Worm (Caenorhabditis elegans) whole organism, young adult: Measurements from ENCODE around the gene sra-37.
A peak's percentile ranks its signal among the peaks of the same experiment; 100 is the strongest.

ENCODE experiments used
- F22D6.2 ChIP-seq: sonication (generic microtip); optimal IDR thresholded peaks from 2 replicates; lab custom pipeline; 2016; ENCODE audit warnings: mild to moderate bottlenecking, missing genetic modification characterization, missing compliant biosample characterization
- F57A8.1 ChIP-seq: fragments of 200-800 bp; sonication (Bioruptor generic); optimal IDR thresholded peaks from 2 replicates; lab custom pipeline; 2018; ENCODE audit warnings: mild to moderate bottlenecking, missing genetic modification characterization, moderate library complexity, missing compliant biosample characterization
- K11D2.4 ChIP-seq: fragments of 200-800 bp; sonication (Bioruptor generic); IDR thresholded peaks from 2 replicates; pipeline ENCODE4 v1.3.6; 2022; ENCODE audit warnings: missing genetic modification reagents, missing genetic modification characterization, missing compliant biosample characterization
- K12H6.12 ChIP-seq: fragments of 200-800 bp; sonication (Bioruptor generic); optimal IDR thresholded peaks from 2 replicates; lab custom pipeline; 2018; ENCODE audit warnings: mild to moderate bottlenecking, missing genetic modification characterization, missing compliant biosample characterization
- Y56A3A.18 ChIP-seq: fragments of 200-800 bp; sonication (Bioruptor generic); IDR thresholded peaks from 2 replicates; pipeline ENCODE4 v1.3.6; 2022; ENCODE audit warnings: missing genetic modification reagents, missing genetic modification characterization, missing compliant biosample characterization
- attf-5 ChIP-seq: fragments of 200-800 bp; sonication (Bioruptor generic); optimal IDR thresholded peaks from 2 replicates; lab custom pipeline; 2018; ENCODE audit warnings: mild to moderate bottlenecking, missing genetic modification characterization, missing compliant biosample characterization
- attf-6 ChIP-seq: fragments of 200-800 bp; sonication (Bioruptor generic); IDR thresholded peaks from 2 replicates; pipeline ENCODE4 v1.3.6; 2022; ENCODE audit warnings: missing genetic modification reagents, missing genetic modification characterization, missing compliant biosample characterization
- bed-1 ChIP-seq: fragments of 200-800 bp; sonication (Bioruptor generic); IDR thresholded peaks from 2 replicates; pipeline ENCODE4 v1.3.6; 2022; ENCODE audit warnings: missing genetic modification reagents, missing genetic modification characterization, missing compliant biosample characterization
- bed-2 ChIP-seq: fragments of 200-800 bp; sonication (Bioruptor generic); IDR thresholded peaks from 2 replicates; pipeline ENCODE4 v1.3.6; 2022; ENCODE audit warnings: missing genetic modification reagents, missing genetic modification characterization, missing compliant biosample characterization
- ceh-100 ChIP-seq: fragments of 200-800 bp; sonication (Bioruptor generic); IDR thresholded peaks from 2 replicates; pipeline ENCODE4 v1.3.6; 2022; ENCODE audit warnings: missing genetic modification reagents, missing genetic modification characterization, missing compliant biosample characterization
- ceh-27 ChIP-seq: fragments of 200-800 bp; sonication (Bioruptor generic); optimal IDR thresholded peaks from 2 replicates; lab custom pipeline; 2018; ENCODE audit warnings: mild to moderate bottlenecking, missing genetic modification characterization, moderate library complexity, missing compliant biosample characterization
- ceh-58 ChIP-seq: fragments of 200-800 bp; sonication (Bioruptor generic); IDR thresholded peaks from 2 replicates; pipeline ENCODE4 v1.3.6; 2022; ENCODE audit warnings: missing genetic modification characterization, missing compliant biosample characterization
- ceh-79 ChIP-seq: sonication (generic microtip); optimal IDR thresholded peaks from 2 replicates; lab custom pipeline; 2017; ENCODE audit warnings: mild to moderate bottlenecking, missing genetic modification characterization, missing compliant biosample characterization
- chd-7 ChIP-seq: sonication (generic microtip); optimal IDR thresholded peaks from 2 replicates; lab custom pipeline; 2016; ENCODE audit warnings: mild to moderate bottlenecking, missing genetic modification characterization, moderate library complexity, missing compliant biosample characterization
- die-1 ChIP-seq: sonication (generic microtip); optimal IDR thresholded peaks from 2 replicates; lab custom pipeline; 2016; ENCODE audit warnings: missing genotype, mild to moderate bottlenecking, missing genetic modification characterization, missing compliant biosample characterization
- dox-1 ChIP-seq: fragments of 200-800 bp; sonication (Bioruptor generic); IDR thresholded peaks from 2 replicates; pipeline ENCODE4 v1.3.6; 2022; ENCODE audit warnings: missing genetic modification reagents, missing genetic modification characterization, missing compliant biosample characterization
- egrh-3 ChIP-seq: fragments of 200-800 bp; sonication (Bioruptor generic); IDR thresholded peaks from 2 replicates; pipeline ENCODE4 v1.3.6; 2022; ENCODE audit warnings: missing genetic modification reagents, missing genetic modification characterization, missing compliant biosample characterization
- ets-4 ChIP-seq: fragments of 200-800 bp; sonication (Bioruptor generic); optimal IDR thresholded peaks from 2 replicates; lab custom pipeline; 2018; ENCODE audit warnings: mild to moderate bottlenecking, missing genetic modification characterization, missing compliant biosample characterization
- fkh-3 ChIP-seq: sonication (generic microtip); optimal IDR thresholded peaks from 2 replicates; lab custom pipeline; 2016; ENCODE audit warnings: mild to moderate bottlenecking, missing genetic modification characterization, missing compliant biosample characterization
- hmg-1.2 ChIP-seq: fragments of 200-800 bp; sonication (Bioruptor generic); IDR thresholded peaks from 2 replicates; pipeline ENCODE4 v1.3.6; 2022; ENCODE audit warnings: missing genetic modification reagents, missing genetic modification characterization, missing compliant biosample characterization
- hmg-20 ChIP-seq: fragments of 200-800 bp; sonication (Bioruptor generic); IDR thresholded peaks from 2 replicates; pipeline ENCODE4 v1.3.6; 2022; ENCODE audit warnings: missing genetic modification reagents, missing genetic modification characterization, missing compliant biosample characterization
- hsf-1 ChIP-seq: fragments of 200-800 bp; sonication (Bioruptor generic); IDR thresholded peaks from 2 replicates; pipeline ENCODE4 v1.3.6; 2022; ENCODE audit warnings: missing genetic modification reagents, missing genetic modification characterization, missing compliant biosample characterization
- lag-1 ChIP-seq: fragments of 200-800 bp; sonication (Bioruptor generic); IDR thresholded peaks from 2 replicates; pipeline ENCODE4 v1.3.6; 2022; ENCODE audit warnings: missing genetic modification reagents, missing genetic modification characterization, missing compliant biosample characterization
- lin-26 ChIP-seq: fragments of 200-800 bp; sonication (Bioruptor generic); IDR thresholded peaks from 2 replicates; pipeline ENCODE4 v1.3.6; 2022; ENCODE audit warnings: missing genetic modification reagents, missing genetic modification characterization, missing compliant biosample characterization
- lin-40 ChIP-seq: sonication (generic microtip); optimal IDR thresholded peaks from 2 replicates; lab custom pipeline; 2016; ENCODE audit warnings: missing genetic modification characterization, mild to moderate bottlenecking, missing compliant biosample characterization, missing genotype, missing genetic modification reagents
- madf-3 ChIP-seq: fragments of 200-800 bp; sonication (Bioruptor generic); IDR thresholded peaks from 2 replicates; pipeline ENCODE4 v1.3.6; 2022; ENCODE audit warnings: missing genetic modification reagents, missing genetic modification characterization, missing compliant biosample characterization
- madf-8 ChIP-seq: fragments of 200-800 bp; sonication (Bioruptor generic); conservative IDR thresholded peaks from 2 replicates; pipeline ENCODE4 v1.3.6; 2022; ENCODE audit warnings: missing genetic modification reagents, missing genetic modification characterization, missing compliant biosample characterization
- mel-28 ChIP-seq: sonication (generic microtip); optimal IDR thresholded peaks from 2 replicates; lab custom pipeline; 2016; ENCODE audit warnings: borderline replicate concordance, mild to moderate bottlenecking, missing genetic modification characterization, missing compliant biosample characterization
- nhr-80 ChIP-seq: sonication (generic microtip); optimal IDR thresholded peaks from 2 replicates; lab custom pipeline; 2016; ENCODE audit warnings: missing genetic modification characterization, missing compliant biosample characterization
- nhr-90 ChIP-seq: sonication (generic microtip); optimal IDR thresholded peaks from 2 replicates; lab custom pipeline; 2016; ENCODE audit warnings: missing genotype, mild to moderate bottlenecking, missing genetic modification characterization, missing compliant biosample characterization
- rcor-1 ChIP-seq: fragments of 200-800 bp; sonication (Bioruptor generic); IDR thresholded peaks from 2 replicates; pipeline ENCODE4 v1.3.6; 2022; ENCODE audit warnings: missing genetic modification reagents, missing genetic modification characterization, missing compliant biosample characterization
- rec-8 ChIP-seq, 2 experiments: sonication (generic microtip); optimal IDR thresholded peaks; 2 replicates each; lab custom pipeline; 2016; ENCODE audit warnings: mild to moderate bottlenecking in 2 of 2, missing genetic modification characterization in 2 of 2, missing genetic modification reagents in 2 of 2, missing genotype in 2 of 2, missing biosample characterization in 1 of 2, missing compliant biosample characterization in 1 of 2, moderate library complexity in 1 of 2
- repo-1 ChIP-seq: sonication (generic microtip); optimal IDR thresholded peaks from 2 replicates; lab custom pipeline; 2017; ENCODE audit warnings: mild to moderate bottlenecking, missing genetic modification characterization, missing compliant biosample characterization
- tbp1 ChIP-seq: fragments of 200-800 bp; sonication (Bioruptor generic); optimal IDR thresholded peaks from 2 replicates; lab custom pipeline; 2018; ENCODE audit warnings: mild to moderate bottlenecking, missing genetic modification characterization, missing compliant biosample characterization
- xnd-1 ChIP-seq: sonication (generic microtip); optimal IDR thresholded peaks from 2 replicates; lab custom pipeline; 2016; ENCODE audit warnings: missing genotype, missing genetic modification reagents, missing genetic modification characterization, missing compliant biosample characterization
- zfh-2 ChIP-seq: fragments of 200-800 bp; sonication (Bioruptor generic); conservative IDR thresholded peaks from 2 replicates; pipeline ENCODE4 v1.3.6; 2022; ENCODE audit warnings: missing genetic modification reagents, missing genetic modification characterization, missing compliant biosample characterization
- ztf-18 ChIP-seq: sonication (generic microtip); optimal IDR thresholded peaks from 2 replicates; lab custom pipeline; 2016; ENCODE audit warnings: missing genotype, mild to moderate bottlenecking, missing genetic modification characterization, missing compliant biosample characterization
- ztf-25 ChIP-seq: fragments of 200-800 bp; sonication (Bioruptor generic); IDR thresholded peaks from 2 replicates; pipeline ENCODE4 v1.3.6; 2022; ENCODE audit warnings: missing genetic modification reagents, missing genetic modification characterization, missing compliant biosample characterization
- ztf-26 ChIP-seq: sonication (generic microtip); optimal IDR thresholded peaks from 2 replicates; lab custom pipeline; 2017; ENCODE audit warnings: missing genetic modification characterization, missing compliant biosample characterization

Gene sra-37

ce11 chrX:13918143-13918542, 25.0 kb upstream of the sra-37 start (continued):
- TF ChIP-seq nhr-90 (no peak), attf-5 (GFP tag; lab: Kevin White, UChicago) (peak; percentile 25), F22D6.2 (tag; lab: Kevin White, UChicago) (no peak), bed-2 (GFP tag; lab: Robert Waterston, UW) (no peak), Y56A3A.18 (no peak), egrh-3 (no peak), lag-1 (GFP tag; lab: Robert Waterston, UW) (no peak), F57A8.1 (GFP tag; lab: Kevin White, UChicago) (no peak), repo-1 (tag; lab: Kevin White, UChicago) (no peak), bed-1 (GFP tag; lab: Robert Waterston, UW) (no peak), ceh-100 (GFP tag; lab: Robert Waterston, UW) (no peak)

- TF ChIP-seq lin-40 (tag; lab: Kevin White, UChicago) = peak; percentile 74
- TF ChIP-seq tbp1 (GFP tag; lab: Kevin White, UChicago) = peak; percentile 5
- TF ChIP-seq ztf-26 (tag; lab: Kevin White, UChicago) = peak; percentile 18
- TF ChIP-seq K12H6.12 (tag; lab: Kevin White, UChicago) = peak; percentile 17
- TF ChIP-seq fkh-3 (tag; lab: Kevin White, UChicago) = no peak
- TF ChIP-seq hmg-20 (GFP tag; lab: Robert Waterston, UW) = 0 out of 2 replicates have a peak, but pooled peaks have one; percentile 4
- peak; percentile 57 for TF ChIP-seq nhr-80 (tag; lab: Kevin White, UChicago)
- peak; percentile 35 for TF ChIP-seq ceh-27
- TF ChIP-seq ztf-25 (GFP tag; lab: Robert Waterston, UW) = no peak
- peak; percentile 92 for TF ChIP-seq hmg-1.2 (GFP tag; lab: Robert Waterston, UW)
- peak; percentile 52; the same call in 1 of the 2 replicates for TF ChIP-seq zfh-2 (GFP tag; lab: Robert Waterston, UW)
- no peak for TF ChIP-seq attf-5 (GFP tag; lab: Kevin White, UChicago)
- no peak for TF ChIP-seq lin-26 (GFP tag; lab: Robert Waterston, UW)
- no peak for TF ChIP-seq chd-7
- no peak for TF ChIP-seq rcor-1 (GFP tag; lab: Robert Waterston, UW)
- TF ChIP-seq dox-1 = peak; percentile 43; the same call in 1 of the 2 replicates
Measured at ce11 chrX:13917121-13917755, 24.1 kb upstream of the sra-37 start, which contains the start of gene ekl-5. ekl-5 (minus strand) TSS chrX:13917171.

ce11 chrX:13914289-13914688, 21.1 kb upstream of the sra-37 start, which contains the start of gene Y26E6A.2:
Y26E6A.2 (minus strand) TSS chrX:13914389.
- TF ChIP-seq madf-8 (no peak), ceh-79 (tag; lab: Kevin White, UChicago) (no peak), ceh-58 (GFP tag; lab: Robert Waterston, UW) (no peak), die-1 (tag; lab: Kevin White, UChicago) (no peak), rec-8 (tag; optimal IDR thresholded peaks at IDR 0.05; lab: Kevin White, UChicago) (no peak), mel-28 (tag; lab: Kevin White, UChicago) (no peak), K12H6.12 (tag; lab: Kevin White, UChicago) (no peak), xnd-1 (tag; lab: Kevin White, UChicago) (no peak), ceh-27 (no peak)

ce11 chrX:13913641-13914040, 20.5 kb upstream of the sra-37 start:
- TF ChIP-seq hsf-1 (GFP tag; lab: Robert Waterston, UW) (no peak), fkh-3 (tag; lab: Kevin White, UChicago) (no peak), hmg-1.2 (GFP tag; lab: Robert Waterston, UW) (no peak), madf-3 (GFP tag; lab: Robert Waterston, UW) (no peak), ztf-18 (tag; lab: Kevin White, UChicago) (no peak), F57A8.1 (GFP tag; lab: Kevin White, UChicago) (no peak), ets-4 (GFP tag; lab: Kevin White, UChicago) (no peak), attf-6 (GFP tag; lab: Robert Waterston, UW) (no peak), K11D2.4 (GFP tag; lab: Robert Waterston, UW) (no peak)
